Worm (Caenorhabditis elegans) whole organism, L4 larva: Measurements from ENCODE around the gene hyl-1.

Experiments used
- attf-4 ChIP-seq: sonication (generic microtip); optimal IDR thresholded peaks from 3 replicates; lab custom pipeline; 2017; ENCODE audit warnings: missing biosample characterization, missing genetic modification characterization
- daf-12 ChIP-seq: fragments of 150-350 bp; optimal IDR thresholded peaks from 2 replicates; lab custom pipeline; 2014; ENCODE audit warnings: missing biosample characterization, missing genetic modification reagents, missing genetic modification characterization
- daf-8 ChIP-seq: fragments of 200-800 bp; sonication (Bioruptor generic); IDR thresholded peaks from 2 replicates; pipeline ENCODE4 v1.3.6; 2022; ENCODE audit warnings: missing genetic modification characterization, missing compliant biosample characterization
- fkh-10 ChIP-seq: fragments of 150-350 bp; optimal IDR thresholded peaks from 2 replicates; lab custom pipeline; 2014; ENCODE audit warnings: missing biosample characterization, missing genetic modification reagents, missing genetic modification characterization
- hmg-1.1 ChIP-seq: fragments of 200-800 bp; sonication (Bioruptor generic); IDR thresholded peaks from 2 replicates; pipeline ENCODE4 v1.3.6; 2022; ENCODE audit warnings: missing genetic modification reagents, missing genetic modification characterization, missing compliant biosample characterization
- jun-1 ChIP-seq: fragments of 150-350 bp; optimal IDR thresholded peaks from 2 replicates; lab custom pipeline; 2014; ENCODE audit warnings: missing biosample characterization, missing genetic modification reagents, missing genetic modification characterization
- lin-1 ChIP-seq: fragments of 200-800 bp; sonication (Bioruptor generic); IDR thresholded peaks from 2 replicates; pipeline ENCODE4 v1.3.6; 2022; ENCODE audit warnings: missing genetic modification reagents, missing genetic modification characterization, missing compliant biosample characterization
- nhr-11 ChIP-seq: fragments of 150-350 bp; optimal IDR thresholded peaks from 2 replicates; lab custom pipeline; 2014; ENCODE audit warnings: missing biosample characterization, missing genetic modification characterization
- unc-39 ChIP-seq: sonication (generic microtip); optimal IDR thresholded peaks from 2 replicates; lab custom pipeline; 2017; ENCODE audit warnings: missing biosample characterization, missing genetic modification characterization
- unc-62 ChIP-seq, 3 experiments: fragments of 150-350 bp in 1 of 3; sonication (generic microtip); optimal IDR thresholded peaks in 2 of 3; peaks in 1 of 3; 1 replicate in 1 of 3; 2 replicates in 2 of 3; lab custom pipeline; 2014 to 2017; ENCODE audit warnings: missing biosample characterization in 3 of 3, missing genetic modification characterization in 3 of 3, missing genetic modification reagents in 3 of 3, missing genotype in 1 of 3

DNA sequence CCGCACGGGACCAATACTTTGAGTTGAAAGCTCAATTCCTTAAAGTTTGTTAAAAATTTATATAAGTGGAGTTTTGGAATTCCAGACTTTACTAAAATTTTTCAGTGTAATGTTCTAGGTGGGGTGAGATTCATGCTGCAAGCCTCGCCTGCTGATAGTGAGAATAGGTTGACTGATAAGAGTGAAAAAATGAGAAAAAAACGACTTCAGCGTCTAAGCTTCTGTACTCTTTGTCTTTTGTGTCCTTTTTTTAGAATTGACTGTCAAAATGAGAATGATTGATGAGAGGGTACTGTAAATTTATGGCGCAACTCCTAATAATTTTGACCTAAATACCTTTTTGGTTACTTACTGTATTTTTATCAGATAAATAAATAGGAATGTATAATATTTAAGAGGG, 4.7 kb upstream of the hyl-1 start:
- no peak for TF ChIP-seq jun-1
- TF ChIP-seq attf-4 (tag; lab: Kevin White, UChicago) = no peak
- no peak for TF ChIP-seq nhr-11 (tag; lab: Kevin White, UChicago)
- no peak for TF ChIP-seq hmg-1.1 (GFP tag; lab: Robert Waterston, UW)
- TF ChIP-seq unc-62 (GFP tag; optimal IDR thresholded peaks at IDR 0.05 in 1 of 2; lab: Kevin White, UChicago) = no peak
- no peak for TF ChIP-seq unc-62 (tag; optimal IDR thresholded peaks at IDR 0.05; lab: Kevin White, UChicago)
- TF ChIP-seq fkh-10 = no peak
- no peak for TF ChIP-seq daf-12 (tag; lab: Kevin White, UChicago)
- TF ChIP-seq unc-39 (tag; lab: Kevin White, UChicago) = no peak
- no peak for TF ChIP-seq lin-1 (GFP tag; lab: Robert Waterston, UW)
- no peak for TF ChIP-seq daf-8
